Fruit fly (Drosophila melanogaster): ENCODE measurements around the gene CecC.

The CecC gene

dm6 chr3R:30210560-30210959 lies 5.7 kb upstream of the CecC start, which contains the start of gene CecA1:
TSS of gene CecA1 (plus strand) at chr3R:30210874.
- TF ChIP-seq Dif (GFP tag; optimal IDR thresholded peaks at IDR 0.05; ENCODE audit: partially characterized antibody) (no peak), Rel (GFP tag; optimal IDR thresholded peaks at IDR 0.05) (no peak), Rel (tag; optimal IDR thresholded peaks at IDR 0.05) (peak; percentile 91)

- TF ChIP-seq N (GFP tag; optimal IDR thresholded peaks at IDR 0.05) (no peak), Rel (GFP tag; optimal IDR thresholded peaks at IDR 0.05) (no peak), Rel (tag; optimal IDR thresholded peaks at IDR 0.05) (peak; percentile 72)
Measured at dm6 chr3R:30211856-30212255, 4.4 kb upstream of the CecC start, which contains the start of gene CecA2. TSS of gene CecA2 (plus strand) at chr3R:30212156.

dm6 chr3R:30213697-30214096 lies 2.6 kb upstream of the CecC start, which contains the start of gene CecB:
TSS of gene CecB (minus strand) at chr3R:30213797.
- TF ChIP-seq Rel (GFP tag; optimal IDR thresholded peaks at IDR 0.05) (no peak), Rel (tag; optimal IDR thresholded peaks at IDR 0.05) (peak; percentile 1), CrebA (GFP tag; optimal IDR thresholded peaks at IDR 0.05; ENCODE audit: borderline replicate concordance) (no peak), Dif (GFP tag; optimal IDR thresholded peaks at IDR 0.05; ENCODE audit: partially characterized antibody) (no peak)

dm6 chr3R:30215020-30215419 lies 1.3 kb upstream of the CecC start:
- TF ChIP-seq usp (GFP tag; optimal IDR thresholded peaks at IDR 0.05) (no peak), Rel (GFP tag; optimal IDR thresholded peaks at IDR 0.05) (no peak), Rel (tag; optimal IDR thresholded peaks at IDR 0.05) (peak; percentile 97), jim (GFP tag; optimal IDR thresholded peaks at IDR 0.05) (no peak), dmrt93B (GFP tag; optimal IDR thresholded peaks at IDR 0.05) (no peak)

- TF ChIP-seq sv (GFP tag; optimal IDR thresholded peaks at IDR 0.05) (no peak), psq (GFP tag; optimal IDR thresholded peaks at IDR 0.05) (no peak), N (GFP tag; optimal IDR thresholded peaks at IDR 0.05) (no peak), Sp1 (GFP tag; optimal IDR thresholded peaks at IDR 0.05) (no peak), jim (GFP tag; optimal IDR thresholded peaks at IDR 0.05) (no peak), Rel (GFP tag; optimal IDR thresholded peaks at IDR 0.05) (no peak), Rel (tag; optimal IDR thresholded peaks at IDR 0.05) (no peak)
Measured at dm6 chr3R:30222236-30222635, 6.0 kb downstream of the CecC start.

dm6 chr3R:30224577-30224976 lies 8.3 kb downstream of the CecC start:
- TF ChIP-seq Hr83 (GFP tag; optimal IDR thresholded peaks at IDR 0.05; ENCODE audit: poor library complexity, severe bottlenecking) (no peak), Hnf4 (GFP tag; optimal IDR thresholded peaks at IDR 0.05) (no peak), Dfd (GFP tag; optimal IDR thresholded peaks at IDR 0.05) (no peak), Myc (optimal IDR thresholded peaks at IDR 0.05) (no peak), foxo (GFP tag; optimal IDR thresholded peaks at IDR 0.05) (peak in 1 of 2 experiments; percentile 9), jim (GFP tag; optimal IDR thresholded peaks at IDR 0.05) (no peak), brk (GFP tag; optimal IDR thresholded peaks at IDR 0.05) (no peak), usp (GFP tag; optimal IDR thresholded peaks at IDR 0.05) (no peak)

- TF ChIP-seq sage (GFP tag; optimal IDR thresholded peaks at IDR 0.05) = no peak
Measured at dm6 chr3R:30235253-30235652, 19.0 kb downstream of the CecC start.

dm6 chr3R:30236994-30237393 lies 20.7 kb downstream of the CecC start:
- peak; percentile 44 for TF ChIP-seq Myc (optimal IDR thresholded peaks at IDR 0.05)
- no peak for TF ChIP-seq jim (GFP tag; optimal IDR thresholded peaks at IDR 0.05)

dm6 chr3R:30237634-30238033 lies 21.4 kb downstream of the CecC start, which contains the start of gene CG43448:
TSS of gene CG43448 (minus strand) at chr3R:30237734.
- TF ChIP-seq tai (GFP tag; optimal IDR thresholded peaks at IDR 0.05) = no peak
- TF ChIP-seq Jra (GFP tag; optimal IDR thresholded peaks at IDR 0.05) = no peak
- TF ChIP-seq dl (GFP tag; optimal IDR thresholded peaks at IDR 0.05; ENCODE audit: insufficient read depth in 1 of 2, partially characterized antibody in 2 of 2) = no peak
- no peak for TF ChIP-seq GATAd (GFP tag; optimal IDR thresholded peaks at IDR 0.05)
- no peak for TF ChIP-seq OdsH (GFP tag; optimal IDR thresholded peaks at IDR 0.05)
- no peak for TF ChIP-seq Hr83 (GFP tag; optimal IDR thresholded peaks at IDR 0.05; ENCODE audit: poor library complexity, severe bottlenecking)
- no peak for TF ChIP-seq br (GFP tag; optimal IDR thresholded peaks at IDR 0.05)
- TF ChIP-seq Hr78 (GFP tag; optimal IDR thresholded peaks at IDR 0.05) = no peak
- no peak for TF ChIP-seq N (GFP tag; optimal IDR thresholded peaks at IDR 0.05)
- TF ChIP-seq Sp1 (GFP tag; optimal IDR thresholded peaks at IDR 0.05) = no peak
- TF ChIP-seq Abd-B (GFP tag; optimal IDR thresholded peaks at IDR 0.05) = no peak
- no peak for TF ChIP-seq brk (GFP tag; optimal IDR thresholded peaks at IDR 0.05)
- no peak for TF ChIP-seq Dfd (GFP tag; optimal IDR thresholded peaks at IDR 0.05)
- TF ChIP-seq Hnf4 (GFP tag; optimal IDR thresholded peaks at IDR 0.05) = no peak
- no peak for TF ChIP-seq psq (GFP tag; optimal IDR thresholded peaks at IDR 0.05)
- TF ChIP-seq CrebA (GFP tag; optimal IDR thresholded peaks at IDR 0.05; ENCODE audit: borderline replicate concordance) = no peak
- TF ChIP-seq CG32264 (GFP tag; optimal IDR thresholded peaks at IDR 0.05) = no peak
- no peak for TF ChIP-seq Mio (GFP tag; optimal IDR thresholded peaks at IDR 0.05)
- no peak for TF ChIP-seq CG9705 (GFP tag; optimal IDR thresholded peaks at IDR 0.05)
